Fruit fly (Drosophila melanogaster) whole organism, pupa: ENCODE data around the gene gish.

Experiments
- CG10348 ChIP-seq: fragments of 200-800 bp; sonication (Bioruptor generic); IDR thresholded peaks from 2 replicates; pipeline ENCODE4 v1.3.6; 2022; ENCODE audit warnings: missing biosample characterization, missing genetic modification characterization
- CG12605 ChIP-seq: fragments of 200-800 bp; sonication (Bioruptor generic); IDR thresholded peaks from 2 replicates; pipeline ENCODE4 v1.3.6; 2022; ENCODE audit warnings: missing biosample characterization, missing genetic modification characterization
- CG13204 ChIP-seq: fragments of 200-800 bp; sonication (Bioruptor generic); optimal IDR thresholded peaks from 2 replicates; lab custom pipeline; 2018; ENCODE audit warnings: missing biosample characterization, mild to moderate bottlenecking, missing genetic modification characterization, moderate library complexity
- CG14655 ChIP-seq: fragments of 200-800 bp; sonication (Bioruptor generic); optimal IDR thresholded peaks from 3 replicates; lab custom pipeline; 2017; ENCODE audit warnings: mild to moderate bottlenecking, missing biosample characterization, missing genetic modification reagents, missing genetic modification characterization
- CG15710 ChIP-seq: fragments of 200-800 bp; sonication (Bioruptor generic); optimal IDR thresholded peaks from 2 replicates; lab custom pipeline; 2018; ENCODE audit warnings: missing biosample characterization, mild to moderate bottlenecking, missing genetic modification characterization, moderate library complexity
- CG17806 ChIP-seq: fragments of 200-800 bp; sonication (Bioruptor generic); optimal IDR thresholded peaks from 2 replicates; lab custom pipeline; 2018; ENCODE audit warnings: missing biosample characterization, mild to moderate bottlenecking, missing genetic modification characterization, moderate library complexity
- CG32121 ChIP-seq: fragments of 200-800 bp; sonication (Bioruptor generic); IDR thresholded peaks from 2 replicates; pipeline ENCODE4 v1.3.6; 2022; ENCODE audit warnings: missing biosample characterization, missing genetic modification characterization
- CG34367 ChIP-seq: fragments of 200-800 bp; sonication (Bioruptor generic); optimal IDR thresholded peaks from 2 replicates; lab custom pipeline; 2018; ENCODE audit warnings: missing biosample characterization, mild to moderate bottlenecking, missing genetic modification characterization
- CG4496 ChIP-seq: fragments of 200-800 bp; sonication (Bioruptor generic); IDR thresholded peaks from 3 replicates; pipeline ENCODE4 v1.3.6; 2022; ENCODE audit warnings: missing biosample characterization, missing genetic modification characterization
- CG8159 ChIP-seq: fragments of 200-800 bp; sonication (Bioruptor generic); optimal IDR thresholded peaks from 3 replicates; lab custom pipeline; 2018; ENCODE audit warnings: missing biosample characterization, mild to moderate bottlenecking, missing genetic modification characterization, moderate library complexity
- CG8301 ChIP-seq: fragments of 200-800 bp; sonication (Bioruptor generic); optimal IDR thresholded peaks from 2 replicates; lab custom pipeline; 2018; ENCODE audit warnings: missing biosample characterization, mild to moderate bottlenecking, missing genetic modification characterization
- CG9948 ChIP-seq: fragments of 200-800 bp; sonication (Bioruptor generic); optimal IDR thresholded peaks from 2 replicates; lab custom pipeline; 2018; ENCODE audit warnings: missing biosample characterization, mild to moderate bottlenecking, missing genetic modification characterization, moderate library complexity
- D1 ChIP-seq: fragments of 200-800 bp; sonication (Bioruptor generic); optimal IDR thresholded peaks from 2 replicates; lab custom pipeline; 2018; ENCODE audit warnings: missing biosample characterization, mild to moderate bottlenecking, missing genetic modification characterization, moderate library complexity
- EcR ChIP-seq: fragments of 200-800 bp; sonication (Bioruptor generic); optimal IDR thresholded peaks from 3 replicates; lab custom pipeline; 2019; ENCODE audit warnings: missing biosample characterization, missing genetic modification characterization, mild to moderate bottlenecking, moderate library complexity, missing genetic modification reagents
- Ets98B ChIP-seq: fragments of 200-800 bp; sonication (Bioruptor generic); IDR thresholded peaks from 2 replicates; pipeline ENCODE4 v1.3.6; 2022; ENCODE audit warnings: missing biosample characterization, missing genetic modification characterization
- Pif1A ChIP-seq: fragments of 200-800 bp; sonication (Bioruptor generic); optimal IDR thresholded peaks from 3 replicates; lab custom pipeline; 2016; ENCODE audit warnings: missing biosample characterization, missing genetic modification characterization
- Pif1B ChIP-seq: fragments of 200-800 bp; sonication (Bioruptor generic); optimal IDR thresholded peaks from 3 replicates; lab custom pipeline; 2016; ENCODE audit warnings: missing biosample characterization, missing genetic modification characterization
- Snoo ChIP-seq: fragments of 200-800 bp; sonication (Bioruptor generic); optimal IDR thresholded peaks from 3 replicates; lab custom pipeline; 2017; ENCODE audit warnings: missing biosample characterization, mild to moderate bottlenecking, missing genetic modification characterization, inconsistent platforms
- fd96Ca ChIP-seq: fragments of 200-800 bp; sonication (Bioruptor generic); IDR thresholded peaks from 3 replicates; pipeline ENCODE4 v1.3.6; 2022; ENCODE audit warnings: missing biosample characterization, missing genetic modification characterization
- gl ChIP-seq: fragments of 200-800 bp; sonication (Bioruptor generic); optimal IDR thresholded peaks from 2 replicates; lab custom pipeline; 2018; ENCODE audit warnings: missing biosample characterization, mild to moderate bottlenecking, missing genetic modification characterization
- rn ChIP-seq: fragments of 200-800 bp; sonication (Bioruptor generic); IDR thresholded peaks from 2 replicates; pipeline ENCODE4 v1.3.6; 2022; ENCODE audit warnings: missing biosample characterization, missing genetic modification characterization

Gene gish

dm6 chr3R:16275329-16275728 is 3.1 kb downstream of the gish start:
- no peak for TF ChIP-seq CG34367 (tag; lab: Kevin White, UChicago)
- no peak for TF ChIP-seq CG32121
- TF ChIP-seq D1 (tag; lab: Kevin White, UChicago): no peak
- TF ChIP-seq Ets98B (GFP tag; lab: Robert Waterston, UW): no peak
- no peak for TF ChIP-seq CG15710 (tag; lab: Kevin White, UChicago)
- no peak for TF ChIP-seq CG14655 (GFP tag; lab: Kevin White, UChicago)
- TF ChIP-seq CG9948 (tag; lab: Kevin White, UChicago): no peak
- no peak for TF ChIP-seq Snoo
- no peak for TF ChIP-seq gl (tag; lab: Kevin White, UChicago)

dm6 chr3R:16275890-16276619 is 3.8 kb downstream of the gish start:
- TF ChIP-seq CG15710 (tag; lab: Kevin White, UChicago) (no peak), Ets98B (GFP tag; lab: Robert Waterston, UW) (peak; percentile 45), CG32121 (peak; percentile 73), CG8301 (tag; lab: Kevin White, UChicago) (no peak), fd96Ca (GFP tag; lab: Robert Waterston, UW) (0 out of 3 replicates have a peak, but pooled peaks have one; percentile 31)

- TF ChIP-seq CG15710 (tag; lab: Kevin White, UChicago) (peak; percentile 10), rn (GFP tag; lab: Robert Waterston, UW) (no peak), Ets98B (GFP tag; lab: Robert Waterston, UW) (no peak), CG32121 (peak; percentile 33; the same call in 1 of the 2 replicates), CG8159 (tag; lab: Kevin White, UChicago) (peak; percentile 29), Snoo (no peak), Pif1A (GFP tag; lab: Kevin White, UChicago) (no peak), CG17806 (peak; percentile 4), D1 (tag; lab: Kevin White, UChicago) (no peak), EcR (no peak)
Measured at dm6 chr3R:16276992-16277391, 4.7 kb downstream of the gish start.

dm6 chr3R:16277543-16277942 is 5.3 kb downstream of the gish start:
- TF ChIP-seq CG12605 (peak; percentile 32; the same call in 1 of the 2 replicates), D1 (tag; lab: Kevin White, UChicago) (no peak), rn (GFP tag; lab: Robert Waterston, UW) (no peak), CG8301 (tag; lab: Kevin White, UChicago) (no peak), Snoo (no peak), CG34367 (tag; lab: Kevin White, UChicago) (no peak), Pif1A (GFP tag; lab: Kevin White, UChicago) (no peak), CG17806 (no peak)

dm6 chr3R:16279382-16279932 is 7.2 kb downstream of the gish start:
- peak; percentile 60 for TF ChIP-seq D1 (tag; lab: Kevin White, UChicago)
- TF ChIP-seq CG17806: no peak

dm6 chr3R:16280003-16280998 is 8.0 kb downstream of the gish start:
- peak; percentile 99 for TF ChIP-seq Pif1A (GFP tag; lab: Kevin White, UChicago)
- TF ChIP-seq CG8159 (tag; lab: Kevin White, UChicago): peak; percentile 99
- peak; percentile 94 for TF ChIP-seq fd96Ca (GFP tag; lab: Robert Waterston, UW)
- TF ChIP-seq CG4496 (GFP tag; lab: Robert Waterston, UW): peak; percentile 100
- TF ChIP-seq Pif1B: peak; percentile 99
- TF ChIP-seq CG12605: peak; percentile 99
- peak; percentile 99 for TF ChIP-seq Snoo
- peak; percentile 99 for TF ChIP-seq CG14655 (GFP tag; lab: Kevin White, UChicago)
- TF ChIP-seq gl (tag; lab: Kevin White, UChicago): peak; percentile 98
- peak; percentile 100 for TF ChIP-seq CG15710 (tag; lab: Kevin White, UChicago)
- TF ChIP-seq CG34367 (tag; lab: Kevin White, UChicago): peak; percentile 99
- TF ChIP-seq CG17806: peak; percentile 99
- TF ChIP-seq CG32121: peak; percentile 100
- TF ChIP-seq CG8301 (tag; lab: Kevin White, UChicago): peak; percentile 99
- TF ChIP-seq Ets98B (GFP tag; lab: Robert Waterston, UW): peak; percentile 100
- TF ChIP-seq rn (GFP tag; lab: Robert Waterston, UW): peak; percentile 99
- TF ChIP-seq D1 (tag; lab: Kevin White, UChicago): peak; percentile 99
- TF ChIP-seq CG13204 (GFP tag; lab: Kevin White, UChicago): peak; percentile 98
- peak; percentile 99 for TF ChIP-seq CG9948 (tag; lab: Kevin White, UChicago)
- peak; percentile 94 for TF ChIP-seq CG10348 (GFP tag; lab: Robert Waterston, UW)
- peak; percentile 95 for TF ChIP-seq EcR
